Fruit fly (Drosophila melanogaster): ENCODE results near the gene CG14949.

Gene CG14949

DNA sequence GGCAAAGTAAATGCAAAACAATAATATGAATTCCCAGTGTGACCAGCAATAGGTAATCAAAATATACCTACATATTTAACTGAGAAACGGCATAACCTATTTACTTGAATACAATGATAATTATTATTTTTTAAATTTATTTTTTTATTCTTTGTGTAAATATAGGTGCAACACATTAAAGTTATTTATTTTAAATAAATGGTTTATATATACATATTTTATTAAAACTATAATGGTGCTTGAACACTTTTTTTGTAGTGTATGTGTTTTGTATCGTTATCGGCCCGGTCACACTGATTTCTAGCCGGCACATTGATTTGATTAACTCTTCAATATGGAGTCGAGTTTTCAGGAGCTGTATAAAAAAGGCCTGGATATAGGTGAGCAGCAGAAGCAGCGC lies 8.6 kb upstream of the CG14949 start, which contains the start of the genes ProRS-m, CG42304 and Snup (continued):
- TF ChIP-seq wek (GFP tag; optimal IDR thresholded peaks at IDR 0.05) (no peak), sens-2 (GFP tag; IDR thresholded peaks at IDR 0.05) (no peak), CG17385 (GFP tag; optimal IDR thresholded peaks at IDR 0.05) (no peak), CG11093 (GFP tag; IDR thresholded peaks at IDR 0.05) (no peak), eve (GFP tag; optimal IDR thresholded peaks at IDR 0.05) (no peak), odd (GFP tag; optimal IDR thresholded peaks at IDR 0.05) (no peak), CG12104 (GFP tag; optimal IDR thresholded peaks at IDR 0.05) (no peak), chif (GFP tag; optimal IDR thresholded peaks at IDR 0.05) (no peak), lab (GFP tag; optimal IDR thresholded peaks at IDR 0.05) (no peak), CG2120 (GFP tag; optimal IDR thresholded peaks at IDR 0.05) (no peak), CG13296 (GFP tag; optimal IDR thresholded peaks at IDR 0.05) (no peak), crc (GFP tag; optimal IDR thresholded peaks at IDR 0.05) (no peak), tap (tag; optimal IDR thresholded peaks at IDR 0.05) (no peak), Med (GFP tag) (no peak), CG33213 (GFP tag; optimal IDR thresholded peaks at IDR 0.05) (no peak), CG42726 (GFP tag; IDR thresholded peaks at IDR 0.05; ENCODE audit: partially characterized antibody) (no peak), CG11695 (GFP tag; IDR thresholded peaks at IDR 0.05) (peak; percentile 50; the same call in 1 of the 3 replicates), CG2712 (tag; optimal IDR thresholded peaks at IDR 0.05) (peak; percentile 87), CG10959 (GFP tag; IDR thresholded peaks at IDR 0.05) (no peak), CG31441 (GFP tag; IDR thresholded peaks at IDR 0.05) (no peak; the same call in none of the 2 replicates), CG13424 (tag; optimal IDR thresholded peaks at IDR 0.05) (peak; percentile 53), Lpt (GFP tag; optimal IDR thresholded peaks at IDR 0.05) (no peak), Kr (GFP tag; optimal IDR thresholded peaks at IDR 0.05) (no peak), CG1024 (GFP tag; IDR thresholded peaks at IDR 0.05) (no peak), ap (GFP tag; IDR thresholded peaks at IDR 0.05) (peak; percentile 52; the same call in 1 of the 2 replicates), dmrt99B (tag; optimal IDR thresholded peaks at IDR 0.05) (no peak), CG12236 (GFP tag; optimal IDR thresholded peaks at IDR 0.05) (no peak), E2f1 (GFP tag; IDR thresholded peaks at IDR 0.05) (peak; percentile 82), CG10366 (GFP tag; IDR thresholded peaks at IDR 0.05) (peak; percentile 61), cg (GFP tag; optimal IDR thresholded peaks at IDR 0.05) (no peak), CG12744 (GFP tag; optimal IDR thresholded peaks at IDR 0.05) (no peak), Hmr (GFP tag; optimal IDR thresholded peaks at IDR 0.05) (peak; percentile 26), pita (GFP tag; optimal IDR thresholded peaks at IDR 0.05) (no peak), Dip3 (GFP tag; optimal IDR thresholded peaks at IDR 0.05) (no peak), CG16815 (GFP tag; optimal IDR thresholded peaks at IDR 0.05) (no peak), CG11456 (GFP tag; IDR thresholded peaks at IDR 0.05) (0 out of 3 replicates have a peak, but pooled peaks have one; percentile 11), CG17568 (GFP tag; optimal IDR thresholded peaks at IDR 0.05) (no peak), MESR4 (GFP tag; optimal IDR thresholded peaks at IDR 0.05) (no peak), CG13624 (GFP tag; optimal IDR thresholded peaks at IDR 0.05) (no peak), sisA (GFP tag; IDR thresholded peaks at IDR 0.05) (peak; percentile 73), ase (GFP tag; IDR thresholded peaks at IDR 0.05) (peak; percentile 32; the same call in 1 of the 3 replicates), CG15601 (tag; optimal IDR thresholded peaks at IDR 0.05) (no peak), CG12219 (GFP tag; optimal IDR thresholded peaks at IDR 0.05) (no peak), Mad (GFP tag; optimal IDR thresholded peaks at IDR 0.05) (no peak), jumu (GFP tag; optimal IDR thresholded peaks at IDR 0.05) (no peak), CG1647 (GFP tag; optimal IDR thresholded peaks at IDR 0.05) (no peak), CG18476 (GFP tag; optimal IDR thresholded peaks at IDR 0.05) (no peak), E2f2 (GFP tag; IDR thresholded peaks at IDR 0.05) (peak; percentile 57), pan (optimal IDR thresholded peaks at IDR 0.05) (no peak), pan (GFP tag; optimal IDR thresholded peaks at IDR 0.05 in 1 of 2, IDR thresholded peaks at IDR 0.05 in 1 of 2) (peak in 1 of 2 experiments; percentile 82), CG9876 (GFP tag; optimal IDR thresholded peaks at IDR 0.05) (no peak), nmo (GFP tag; optimal IDR thresholded peaks at IDR 0.05) (peak; percentile 76)
